Worm (Caenorhabditis elegans): ENCODE data around the gene dyc-1.

ce11 chrX:14098618-14099118 lies 49.3 kb downstream of the dyc-1 start, which contains the start of gene F16B12.4:
- TF ChIP-seq ceh-48 (tag; optimal IDR thresholded peaks at IDR 0.05) = no peak
- no peak for TF ChIP-seq unc-3 (GFP tag; conservative IDR thresholded peaks at IDR 0.05)
- no peak for TF ChIP-seq unc-3 (tag; optimal IDR thresholded peaks at IDR 0.05)
- no peak for TF ChIP-seq fax-1 (tag; optimal IDR thresholded peaks at IDR 0.05)
- TF ChIP-seq elt-2 (tag; optimal IDR thresholded peaks at IDR 0.05) = no peak
